Worm (Caenorhabditis elegans) whole organism, L3 larva: ENCODE results near the gene F55C9.14.

Experiments used
- ZK546.5 ChIP-seq: sonication (generic microtip); optimal IDR thresholded peaks from 2 replicates; lab custom pipeline; 2017; ENCODE audit warnings: missing biosample characterization, missing genetic modification characterization
- elt-1 ChIP-seq: fragments of 150-350 bp; optimal IDR thresholded peaks from 2 replicates; lab custom pipeline; 2014; ENCODE audit warnings: missing biosample characterization, missing genetic modification characterization

DNA sequence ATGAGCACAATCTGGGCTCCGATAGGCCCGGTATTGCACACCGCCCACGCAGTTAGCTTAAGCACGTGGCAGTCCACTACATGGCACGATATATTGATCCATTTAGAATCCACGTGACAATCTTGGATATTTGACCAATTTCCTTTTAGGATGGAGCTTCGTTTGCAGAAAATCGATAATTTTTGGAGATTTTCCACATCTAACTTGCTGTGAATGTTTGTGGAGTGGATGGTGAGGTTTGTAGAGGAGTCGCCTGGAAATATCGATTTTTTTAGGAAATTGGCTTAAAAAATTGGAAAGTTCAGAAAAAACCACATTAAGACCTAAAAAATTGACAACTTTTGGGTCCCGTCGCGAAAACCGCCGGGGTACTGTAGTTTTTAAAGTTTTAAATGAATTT lies 38.0 kb downstream of the F55C9.14 start:
- no peak for TF ChIP-seq ZK546.5 (tag; lab: Kevin White, UChicago)
- no peak for TF ChIP-seq elt-1 (tag; lab: Kevin White, UChicago)
